Worm (Caenorhabditis elegans): Measurements from ENCODE around the gene cwp-3.

The cwp-3 gene

DNA sequence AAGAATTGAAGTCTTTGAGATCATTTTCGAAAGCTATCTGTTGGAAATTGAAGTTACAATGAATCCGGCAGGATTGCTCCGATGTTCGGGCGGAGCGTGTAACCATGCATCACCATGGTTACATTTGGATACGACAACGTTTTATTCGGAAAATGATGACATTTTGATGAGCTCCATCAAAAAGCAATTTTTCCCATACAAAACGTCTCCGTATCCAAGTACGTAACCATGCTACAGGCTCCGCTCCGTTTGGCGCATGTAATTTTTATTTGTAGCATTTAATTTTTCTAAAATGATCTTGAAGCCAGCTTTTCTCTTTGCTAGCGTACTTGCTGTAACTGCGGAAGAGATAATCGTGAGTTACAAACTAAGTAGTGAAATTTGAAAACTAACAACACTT lies at the start of gene cwp-3, which contains the start of gene cwp-2:
Gene cwp-3, plus strand, starts transcription at position 293 of the 400 bp plus-strand sequence.
Gene cwp-2, minus strand, starts transcription at position 101 of the 400 bp plus-strand sequence.
- TF ChIP-seq ceh-39 (tag; optimal IDR thresholded peaks at IDR 0.05) (no peak), mls-2 (tag; optimal IDR thresholded peaks at IDR 0.05) (no peak), nhr-12 (tag; optimal IDR thresholded peaks at IDR 0.05) (no peak), cnd-1 (tag; optimal IDR thresholded peaks at IDR 0.05) (no peak), nhr-2 (tag; optimal IDR thresholded peaks at IDR 0.05) (no peak), lin-32 (GFP tag; optimal IDR thresholded peaks at IDR 0.05) (no peak), lin-13 (tag; optimal IDR thresholded peaks at IDR 0.05) (no peak), hlh-1 (tag; optimal IDR thresholded peaks at IDR 0.05) (no peak), elt-3 (tag; optimal IDR thresholded peaks at IDR 0.05) (no peak), bed-3 (GFP tag; optimal IDR thresholded peaks at IDR 0.05) (no peak), unc-120 (tag; optimal IDR thresholded peaks at IDR 0.05; ENCODE audit: poor library complexity, severe bottlenecking) (no peak), M03D4.4 (tag; optimal IDR thresholded peaks at IDR 0.05) (no peak), nhr-28 (tag; optimal IDR thresholded peaks at IDR 0.05) (no peak)

ce11 chrV:4794308-4794707 lies 48.3 kb upstream of the cwp-3 start, which contains the start of gene R02F11.2:
TSS of gene R02F11.2 (plus strand) at chrV:4794599.
- TF ChIP-seq nhr-28 (tag; optimal IDR thresholded peaks at IDR 0.05) (no peak), nhr-12 (tag; optimal IDR thresholded peaks at IDR 0.05) (no peak), elt-3 (tag; optimal IDR thresholded peaks at IDR 0.05) (no peak), hlh-1 (tag; optimal IDR thresholded peaks at IDR 0.05) (no peak), snpc-4 (tag; optimal IDR thresholded peaks at IDR 0.05) (no peak), zip-8 (tag; optimal IDR thresholded peaks at IDR 0.05) (no peak), ham-2 (GFP tag; optimal IDR thresholded peaks at IDR 0.05) (no peak), mls-2 (tag; optimal IDR thresholded peaks at IDR 0.05) (no peak), nhr-2 (tag; optimal IDR thresholded peaks at IDR 0.05) (no peak), drap-1 (GFP tag; optimal IDR thresholded peaks at IDR 0.05) (no peak)

- TF ChIP-seq lin-13 (tag; optimal IDR thresholded peaks at IDR 0.05) (no peak), ham-2 (GFP tag; optimal IDR thresholded peaks at IDR 0.05) (no peak), nhr-2 (tag; optimal IDR thresholded peaks at IDR 0.05) (no peak), flh-1 (GFP tag; optimal IDR thresholded peaks at IDR 0.05) (no peak), unc-39 (tag; optimal IDR thresholded peaks at IDR 0.05) (no peak), nhr-28 (tag; optimal IDR thresholded peaks at IDR 0.05) (no peak), lsy-2 (tag; optimal IDR thresholded peaks at IDR 0.05) (no peak), sem-2 (GFP tag; optimal IDR thresholded peaks at IDR 0.05) (no peak), hlh-1 (tag; optimal IDR thresholded peaks at IDR 0.05) (no peak), sptf-1 (tag; optimal IDR thresholded peaks at IDR 0.05) (no peak), ztf-11 (tag; optimal IDR thresholded peaks at IDR 0.05) (no peak), bed-3 (GFP tag; optimal IDR thresholded peaks at IDR 0.05) (no peak), zip-8 (tag; optimal IDR thresholded peaks at IDR 0.05) (no peak), ceh-83 (GFP tag; optimal IDR thresholded peaks at IDR 0.05) (no peak), cnd-1 (tag; optimal IDR thresholded peaks at IDR 0.05) (no peak), ces-1 (GFP tag; optimal IDR thresholded peaks at IDR 0.05) (no peak)
Observed at ce11 chrV:4800794-4801193, 41.8 kb upstream of the cwp-3 start, which contains the start of gene R02F11.1. TSS of gene R02F11.1 (plus strand) at chrV:4801094.

DNA sequence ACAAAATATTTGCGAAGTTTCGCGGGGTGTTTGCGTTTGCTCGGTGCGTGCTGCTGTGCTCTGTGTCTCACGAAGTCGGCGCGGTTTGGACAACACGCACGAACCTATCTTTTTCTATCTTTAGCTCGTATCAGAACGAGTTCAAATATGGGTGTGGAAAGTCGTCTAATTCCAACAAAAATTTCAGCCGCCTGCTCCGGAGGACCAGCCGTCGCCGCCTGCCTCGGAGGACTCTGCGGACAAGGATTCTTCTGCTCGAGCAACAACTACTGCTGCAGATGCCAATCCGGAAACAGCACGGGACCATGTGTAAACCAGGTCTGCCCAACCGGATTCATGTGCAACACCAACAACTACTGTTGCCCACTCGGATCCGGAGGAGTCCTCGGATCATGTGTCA lies 40.7 kb upstream of the cwp-3 start:
- TF ChIP-seq nhr-76 (tag; optimal IDR thresholded peaks at IDR 0.05) (no peak), ztf-11 (tag; optimal IDR thresholded peaks at IDR 0.05) (no peak), unc-120 (tag; optimal IDR thresholded peaks at IDR 0.05; ENCODE audit: poor library complexity, severe bottlenecking) (no peak), cnd-1 (tag; optimal IDR thresholded peaks at IDR 0.05) (no peak), blmp-1 (tag; optimal IDR thresholded peaks at IDR 0.05) (no peak), ces-1 (GFP tag; optimal IDR thresholded peaks at IDR 0.05) (no peak), sptf-1 (tag; optimal IDR thresholded peaks at IDR 0.05) (no peak), unc-39 (tag; optimal IDR thresholded peaks at IDR 0.05) (no peak), mls-2 (tag; optimal IDR thresholded peaks at IDR 0.05) (no peak), lsy-2 (tag; optimal IDR thresholded peaks at IDR 0.05) (no peak), pha-4 (tag; optimal IDR thresholded peaks at IDR 0.05) (no peak), nhr-237 (tag; optimal IDR thresholded peaks at IDR 0.05) (no peak), sem-2 (GFP tag; optimal IDR thresholded peaks at IDR 0.05) (no peak), nhr-12 (tag; optimal IDR thresholded peaks at IDR 0.05) (no peak), nhr-2 (tag; optimal IDR thresholded peaks at IDR 0.05) (no peak), hlh-1 (tag; optimal IDR thresholded peaks at IDR 0.05) (no peak)

- TF ChIP-seq ceh-39 (tag; optimal IDR thresholded peaks at IDR 0.05) (no peak), cnd-1 (tag; optimal IDR thresholded peaks at IDR 0.05) (no peak), nhr-76 (tag; optimal IDR thresholded peaks at IDR 0.05) (no peak), ces-1 (GFP tag; optimal IDR thresholded peaks at IDR 0.05) (no peak), bed-3 (GFP tag; optimal IDR thresholded peaks at IDR 0.05) (no peak), nhr-28 (tag; optimal IDR thresholded peaks at IDR 0.05) (no peak), sem-2 (GFP tag; optimal IDR thresholded peaks at IDR 0.05) (no peak), mls-2 (tag; optimal IDR thresholded peaks at IDR 0.05) (no peak), ceh-83 (GFP tag; optimal IDR thresholded peaks at IDR 0.05) (no peak), lin-32 (GFP tag; optimal IDR thresholded peaks at IDR 0.05) (no peak), pha-4 (tag; optimal IDR thresholded peaks at IDR 0.05) (no peak), zip-8 (tag; optimal IDR thresholded peaks at IDR 0.05) (no peak)
Observed at ce11 chrV:4805847-4806246, 36.8 kb upstream of the cwp-3 start, which contains the start of gene R02F11.3. TSS of gene R02F11.3 (minus strand) at chrV:4805947.
